Worm (Caenorhabditis elegans) whole organism, L2 larva: ENCODE data around the gene sru-28.

Source experiments
- C34F6.9 ChIP-seq: fragments of 150-350 bp; optimal IDR thresholded peaks from 2 replicates; lab custom pipeline; 2014; ENCODE audit warnings: missing biosample characterization, missing genetic modification characterization
- F13H6.1 ChIP-seq: sonication (generic microtip); optimal IDR thresholded peaks from 2 replicates; lab custom pipeline; 2016; ENCODE audit warnings: missing genetic modification characterization, missing compliant biosample characterization
- R02D3.7 ChIP-seq: fragments of 150-350 bp; optimal IDR thresholded peaks from 2 replicates; lab custom pipeline; 2014; ENCODE audit warnings: missing biosample characterization, missing genetic modification characterization
- Y55F3AM.14 ChIP-seq: fragments of 200-800 bp; sonication (Bioruptor generic); optimal IDR thresholded peaks from 2 replicates; lab custom pipeline; 2018; ENCODE audit warnings: mild to moderate bottlenecking, missing genetic modification characterization, missing compliant biosample characterization
- ZK546.5 ChIP-seq: sonication (generic microtip); optimal IDR thresholded peaks from 2 replicates; lab custom pipeline; 2017; ENCODE audit warnings: missing biosample characterization, missing genetic modification characterization
- aly-2 ChIP-seq: fragments of 150-350 bp; optimal IDR thresholded peaks from 2 replicates; lab custom pipeline; 2014; ENCODE audit warnings: missing biosample characterization, missing genetic modification characterization
- ama-1 ChIP-seq: fragments of 150-350 bp; optimal IDR thresholded peaks from 2 replicates; lab custom pipeline; 2018; ENCODE audit warnings: inconsistent platforms
- blmp-1 ChIP-seq: sonication (generic microtip); optimal IDR thresholded peaks from 2 replicates; lab custom pipeline; 2017; ENCODE audit warnings: missing genetic modification characterization, mild to moderate bottlenecking, missing compliant biosample characterization, antibody characterized with exemption, moderate library complexity; ENCODE audit not compliant: insufficient read depth
- ceh-16 ChIP-seq: fragments of 150-350 bp; optimal IDR thresholded peaks from 2 replicates; lab custom pipeline; 2014; ENCODE audit warnings: missing biosample characterization, missing genetic modification characterization
- ceh-82 ChIP-seq: fragments of 150-350 bp; optimal IDR thresholded peaks from 2 replicates; lab custom pipeline; 2014; ENCODE audit warnings: missing biosample characterization, missing genetic modification characterization
- dmd-4 ChIP-seq: sonication (generic microtip); optimal IDR thresholded peaks from 2 replicates; lab custom pipeline; 2017; ENCODE audit warnings: missing biosample characterization, missing genetic modification characterization
- elt-3 ChIP-seq: sonication (generic microtip); optimal IDR thresholded peaks from 2 replicates; lab custom pipeline; 2017; ENCODE audit warnings: missing biosample characterization, missing genetic modification characterization
- fos-1 ChIP-seq: fragments of 150-350 bp; optimal IDR thresholded peaks from 2 replicates; lab custom pipeline; 2014; ENCODE audit warnings: missing biosample characterization, missing genetic modification characterization
- lin-11 ChIP-seq: fragments of 150-350 bp; sonication (generic microtip); optimal IDR thresholded peaks from 2 replicates; lab custom pipeline; 2014; ENCODE audit warnings: missing biosample characterization, missing genetic modification characterization, inconsistent platforms, mixed read lengths
- lin-13 ChIP-seq: fragments of 150-350 bp; optimal IDR thresholded peaks from 2 replicates; lab custom pipeline; 2014; ENCODE audit warnings: missing biosample characterization, missing genetic modification reagents, missing genetic modification characterization
- lin-39 ChIP-seq: fragments of 150-350 bp; optimal IDR thresholded peaks from 2 replicates; lab custom pipeline; 2014; ENCODE audit warnings: missing biosample characterization, missing genetic modification reagents, missing genetic modification characterization
- mab-5 ChIP-seq: fragments of 150-350 bp; optimal IDR thresholded peaks from 2 replicates; lab custom pipeline; 2014; ENCODE audit warnings: missing biosample characterization, missing genetic modification characterization
- mbf-1 ChIP-seq: sonication (generic microtip); optimal IDR thresholded peaks from 2 replicates; lab custom pipeline; 2017; ENCODE audit warnings: missing biosample characterization, missing genetic modification characterization
- mdl-1 ChIP-seq, 2 experiments: fragments of 150-350 bp in 1 of 2; sonication (generic microtip) in 1 of 2; optimal IDR thresholded peaks; 2 replicates each; lab custom pipeline; 2017; ENCODE audit warnings: missing biosample characterization in 2 of 2, missing genetic modification characterization in 2 of 2
- nhr-12 ChIP-seq: fragments of 150-350 bp; optimal IDR thresholded peaks from 2 replicates; lab custom pipeline; 2014; ENCODE audit warnings: missing biosample characterization, missing genetic modification characterization
- nhr-129 ChIP-seq: fragments of 150-350 bp; optimal IDR thresholded peaks from 2 replicates; lab custom pipeline; 2014; ENCODE audit warnings: missing biosample characterization, missing genetic modification characterization
- nhr-21 ChIP-seq: fragments of 150-350 bp; optimal IDR thresholded peaks from 2 replicates; lab custom pipeline; 2014; ENCODE audit warnings: missing biosample characterization, missing genetic modification characterization
- nhr-23 ChIP-seq: fragments of 150-350 bp; optimal IDR thresholded peaks from 2 replicates; lab custom pipeline; 2014; ENCODE audit warnings: missing biosample characterization, missing genetic modification reagents, missing genetic modification characterization
- nhr-6 ChIP-seq: fragments of 150-350 bp; optimal IDR thresholded peaks from 2 replicates; lab custom pipeline; 2014; ENCODE audit warnings: missing biosample characterization, missing genetic modification characterization
- nhr-77 ChIP-seq: fragments of 150-350 bp; optimal IDR thresholded peaks from 2 replicates; lab custom pipeline; 2014; ENCODE audit warnings: missing biosample characterization, missing genetic modification characterization
- sem-4 ChIP-seq: fragments of 150-350 bp; optimal IDR thresholded peaks from 2 replicates; lab custom pipeline; 2014; ENCODE audit warnings: missing biosample characterization, missing genetic modification reagents, missing genetic modification characterization
- sma-3 ChIP-seq: sonication (generic microtip); optimal IDR thresholded peaks from 2 replicates; lab custom pipeline; 2016; ENCODE audit warnings: missing genetic modification reagents, missing genetic modification characterization, missing compliant biosample characterization
- sma-9 ChIP-seq, 2 experiments: fragments of 150-350 bp in 1 of 2; sonication (generic microtip) in 1 of 2; optimal IDR thresholded peaks; 2 replicates each; lab custom pipeline; 2014 to 2016; ENCODE audit warnings: missing genetic modification characterization in 2 of 2, mild to moderate bottlenecking in 1 of 2, missing biosample characterization in 1 of 2, missing compliant biosample characterization in 1 of 2, missing genetic modification reagents in 1 of 2, moderate library complexity in 1 of 2
- unc-39 ChIP-seq: fragments of 150-350 bp; optimal IDR thresholded peaks from 2 replicates; lab custom pipeline; 2014; ENCODE audit warnings: missing biosample characterization, missing genetic modification characterization
- unc-62 ChIP-seq: fragments of 150-350 bp; optimal IDR thresholded peaks from 2 replicates; lab custom pipeline; 2014; ENCODE audit warnings: missing biosample characterization, missing genetic modification reagents, missing genetic modification characterization
- zag-1 ChIP-seq: fragments of 150-350 bp; optimal IDR thresholded peaks from 2 replicates; lab custom pipeline; 2014; ENCODE audit warnings: missing biosample characterization, missing genetic modification characterization
- ztf-1 ChIP-seq: fragments of 200-800 bp; sonication (Bioruptor generic); conservative IDR thresholded peaks from 2 replicates; pipeline ENCODE4 v1.3.6; 2022; ENCODE audit warnings: missing genetic modification characterization, missing compliant biosample characterization
- ztf-11 ChIP-seq: sonication (generic microtip); optimal IDR thresholded peaks from 2 replicates; lab custom pipeline; 2017; ENCODE audit warnings: missing biosample characterization, missing genetic modification characterization

The sru-28 gene

DNA sequence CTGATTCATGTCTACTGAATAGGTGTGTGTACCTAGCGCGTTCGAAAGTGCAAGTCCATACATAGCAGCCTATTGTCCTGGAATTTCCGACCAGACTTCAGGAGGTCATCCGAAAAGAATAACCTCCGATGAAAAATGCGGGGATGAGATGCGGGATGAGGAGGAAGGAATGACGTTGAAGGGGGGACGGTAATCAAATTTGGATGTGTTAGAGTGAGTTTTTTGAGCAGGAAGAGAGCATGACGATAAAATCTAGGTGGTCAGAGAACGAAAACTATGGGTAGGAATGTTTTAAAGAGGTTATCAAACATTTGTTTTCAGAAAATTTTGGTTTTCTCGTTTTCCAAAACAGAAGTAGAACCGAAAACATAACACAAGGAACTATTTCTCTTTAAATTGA is 20.1 kb upstream of the sru-28 start:
- no peak for TF ChIP-seq mdl-1 (tag; optimal IDR thresholded peaks at IDR 0.05; lab: Kevin White, UChicago)
- no peak for TF ChIP-seq ama-1
- TF ChIP-seq F13H6.1: no peak
- TF ChIP-seq zag-1 (tag; lab: Kevin White, UChicago): no peak
- no peak for TF ChIP-seq nhr-129 (tag; lab: Kevin White, UChicago)
- peak; percentile 28 for TF ChIP-seq sma-9 (GFP tag; optimal IDR thresholded peaks at IDR 0.05; lab: Kevin White, UChicago)
- TF ChIP-seq sma-9 (tag; optimal IDR thresholded peaks at IDR 0.05; lab: Kevin White, UChicago): no peak
- no peak for TF ChIP-seq elt-3 (tag; lab: Kevin White, UChicago)

DNA sequence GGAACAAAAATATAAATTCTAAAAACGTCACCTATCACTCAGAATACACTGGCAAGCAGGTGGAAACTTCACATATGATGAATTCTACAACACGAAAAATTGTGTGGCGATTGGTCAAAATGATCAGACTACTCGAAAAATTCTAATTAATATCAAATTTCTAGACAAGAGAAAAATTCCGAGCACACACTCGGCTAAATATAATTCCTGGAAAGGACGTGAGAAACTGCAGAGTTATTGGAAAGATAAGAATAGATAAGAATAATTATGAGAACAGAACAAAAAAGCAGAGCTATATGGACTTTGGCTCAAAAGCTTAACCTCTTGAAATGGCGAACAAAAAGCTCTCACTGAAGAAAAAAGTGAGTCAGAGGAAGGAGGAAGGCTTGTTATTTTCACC is 18.8 kb upstream of the sru-28 start:
- TF ChIP-seq ceh-16 (no peak), lin-39 (tag; lab: Kevin White, UChicago) (no peak)

DNA sequence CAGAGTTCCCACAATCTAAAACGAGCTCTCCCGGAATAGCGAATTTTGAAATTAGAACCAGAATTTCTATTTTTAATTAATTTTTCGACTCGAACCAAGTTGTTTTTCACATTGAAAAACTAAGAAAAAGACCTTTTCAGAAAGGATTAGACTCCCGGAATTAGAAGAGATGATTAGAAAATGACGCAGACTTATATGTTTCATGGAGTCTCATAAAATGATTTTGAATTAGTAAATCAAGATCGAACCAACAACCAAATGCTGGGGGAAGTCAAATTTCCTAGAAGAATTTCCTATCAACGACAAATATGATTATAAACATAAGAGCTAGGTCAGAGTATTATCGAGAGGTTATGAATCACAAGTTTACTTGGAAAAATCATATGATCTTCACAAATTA is 17.5 kb upstream of the sru-28 start:
- no peak for TF ChIP-seq ztf-11 (tag; lab: Kevin White, UChicago)
- TF ChIP-seq C34F6.9: peak; percentile 14

DNA sequence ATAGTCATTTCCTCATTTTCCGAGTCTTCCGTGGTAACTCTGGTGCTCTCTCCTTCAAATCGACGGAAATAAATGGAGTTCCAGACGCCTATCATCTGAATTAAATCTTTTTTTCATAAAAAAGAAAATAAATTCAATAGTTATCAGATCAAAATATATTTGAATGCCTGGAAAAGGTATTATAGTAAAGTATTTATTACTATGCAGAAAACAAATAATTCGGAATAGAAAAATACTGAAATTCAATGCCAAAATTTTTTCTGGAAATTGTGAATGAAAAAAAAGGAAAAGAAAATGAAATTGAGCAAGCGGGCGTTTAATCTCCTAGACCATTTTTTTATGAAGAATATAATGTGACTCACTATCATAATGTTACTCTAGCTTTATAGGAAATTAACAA is 14.6 kb upstream of the sru-28 start, which contains the start of gene C38C3.6:
Gene C38C3.6 (minus strand): TSS at position 101 of the 400 bp plus-strand sequence.
- TF ChIP-seq nhr-6 (no peak), elt-3 (tag; lab: Kevin White, UChicago) (no peak), sem-4 (tag; lab: Kevin White, UChicago) (no peak), fos-1 (no peak), mdl-1 (tag; optimal IDR thresholded peaks at IDR 0.05; lab: Kevin White, UChicago) (no peak), lin-13 (GFP tag; lab: Kevin White, UChicago) (no peak), C34F6.9 (no peak), zag-1 (tag; lab: Kevin White, UChicago) (no peak), R02D3.7 (tag; lab: Kevin White, UChicago) (no peak), mbf-1 (no peak), nhr-77 (tag; lab: Kevin White, UChicago) (no peak), nhr-21 (tag; lab: Kevin White, UChicago) (no peak), nhr-12 (tag; lab: Kevin White, UChicago) (no peak), Y55F3AM.14 (GFP tag; lab: Kevin White, UChicago) (no peak), ceh-82 (tag; lab: Kevin White, UChicago) (no peak), mab-5 (tag; lab: Kevin White, UChicago) (no peak), sma-3 (GFP tag; lab: Kevin White, UChicago) (no peak), dmd-4 (no peak)

DNA sequence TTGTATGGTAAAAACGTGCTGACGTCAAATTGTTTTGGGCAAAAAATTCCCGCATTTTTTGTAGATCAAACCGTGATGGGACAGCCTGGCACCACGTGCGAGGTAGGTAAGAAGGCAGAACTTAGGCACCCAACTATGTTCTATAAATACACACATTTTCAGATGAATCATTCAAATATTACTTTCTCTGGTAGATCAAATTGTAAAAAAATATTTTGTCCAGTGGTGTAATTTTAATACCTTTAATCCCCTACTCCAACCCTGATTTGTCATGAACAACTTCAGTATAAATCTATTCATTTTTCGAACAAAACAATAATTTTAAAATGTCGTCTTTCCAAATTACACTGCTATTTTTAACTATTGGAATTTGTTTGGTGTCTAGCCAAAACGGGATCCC is 11.6 kb upstream of the sru-28 start, which contains the start of gene spig-7:
Gene spig-7 (plus strand): TSS at position 301 of the 400 bp plus-strand sequence.
- no peak for TF ChIP-seq ZK546.5 (tag; lab: Kevin White, UChicago)
- TF ChIP-seq ceh-16: no peak
- TF ChIP-seq nhr-23 (tag; lab: Kevin White, UChicago): no peak
- no peak for TF ChIP-seq zag-1 (tag; lab: Kevin White, UChicago)
- TF ChIP-seq blmp-1 (tag; lab: Kevin White, UChicago): no peak

DNA sequence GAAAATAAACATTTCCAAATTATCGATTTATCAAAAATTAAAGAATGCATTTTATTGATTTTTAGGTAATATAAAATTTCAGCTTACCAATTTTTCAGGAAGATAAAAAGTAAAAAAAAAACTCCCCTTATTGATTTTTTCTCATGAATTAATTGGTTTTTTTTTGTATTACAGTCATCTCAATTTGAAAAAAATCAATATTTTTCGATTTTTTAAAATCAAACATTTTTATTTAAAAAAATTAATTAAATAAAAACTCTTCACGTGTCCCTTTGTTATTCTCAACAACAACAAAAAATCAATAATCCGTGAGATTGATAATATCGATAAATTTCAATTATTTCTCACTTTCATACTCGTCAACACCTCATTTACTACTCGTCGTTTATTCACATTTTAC is 10.8 kb upstream of the sru-28 start, which contains the start of gene C38C3.3:
Gene C38C3.3 (plus strand): TSS at position 301 of the 400 bp plus-strand sequence.
- TF ChIP-seq sma-9 (GFP tag; optimal IDR thresholded peaks at IDR 0.05; lab: Kevin White, UChicago) (no peak), sma-9 (tag; optimal IDR thresholded peaks at IDR 0.05; lab: Kevin White, UChicago) (no peak), R02D3.7 (tag; lab: Kevin White, UChicago) (no peak), aly-2 (no peak), ztf-11 (tag; lab: Kevin White, UChicago) (no peak), unc-62 (GFP tag; lab: Kevin White, UChicago) (no peak), lin-11 (tag; lab: Kevin White, UChicago) (no peak), ztf-1 (GFP tag; lab: Robert Waterston, UW) (no peak), fos-1 (no peak), unc-39 (tag; lab: Kevin White, UChicago) (no peak)
